Fruit fly (Drosophila melanogaster): Measurements from ENCODE around the gene RhoGEF64C.

The RhoGEF64C gene

DNA sequence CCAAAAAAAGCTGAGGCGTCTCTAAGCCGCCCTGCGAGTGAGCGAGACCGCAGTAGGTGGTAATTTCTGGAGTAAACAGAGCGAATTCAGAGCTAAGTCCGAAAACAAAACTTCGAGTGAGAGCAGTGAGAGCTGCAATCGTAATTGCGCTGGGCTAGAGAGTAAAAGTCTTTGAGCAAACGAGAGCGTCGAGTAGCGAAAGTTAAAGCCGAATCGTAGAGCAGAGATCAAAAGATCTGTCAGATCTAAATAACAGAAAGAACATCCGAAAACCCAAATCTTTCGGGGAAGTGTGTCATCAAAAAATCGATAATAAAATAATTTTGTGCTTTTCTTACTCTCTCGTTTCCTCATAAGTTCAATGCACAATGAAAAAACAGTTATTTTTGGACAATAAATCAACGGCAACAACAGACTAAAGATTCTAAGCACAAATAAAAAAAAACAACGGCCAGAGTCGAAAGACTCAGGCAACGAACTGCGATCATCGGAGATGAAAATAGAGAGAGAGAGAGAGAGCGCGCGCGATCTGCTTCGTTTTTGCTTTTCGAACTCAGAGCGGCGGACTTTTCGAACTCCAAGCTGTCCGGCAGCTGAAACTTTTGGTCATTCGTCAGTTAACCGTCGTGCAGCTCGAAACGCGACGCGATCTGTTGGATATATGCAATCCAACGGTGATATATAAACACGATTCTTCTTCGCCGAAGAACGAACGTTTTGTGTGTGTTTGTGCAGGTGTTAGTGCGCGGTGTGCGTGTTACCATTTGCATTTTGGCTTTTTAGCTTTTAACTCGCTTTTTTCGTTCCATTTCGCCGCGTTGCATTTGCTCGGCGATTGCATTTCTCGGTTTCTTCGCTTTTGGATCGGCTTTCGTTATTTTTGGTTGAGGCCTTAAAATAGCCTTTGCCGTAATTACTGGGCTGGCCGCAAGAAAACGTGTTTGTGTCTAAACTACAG lies at the start of gene RhoGEF64C:
RhoGEF64C (plus strand) TSS at position 607 of the 958 bp plus-strand sequence.
- TF ChIP-seq Dll (optimal IDR thresholded peaks at IDR 0.05) = no peak
- no peak for TF ChIP-seq pan (optimal IDR thresholded peaks at IDR 0.05)
- TF ChIP-seq EcR (GFP tag; optimal IDR thresholded peaks at IDR 0.05) = no peak
- TF ChIP-seq usp (GFP tag; optimal IDR thresholded peaks at IDR 0.05) = no peak
- TF ChIP-seq CG8478 (optimal IDR thresholded peaks at IDR 0.05) = no peak
- no peak for TF ChIP-seq psq (optimal IDR thresholded peaks at IDR 0.05)

DNA sequence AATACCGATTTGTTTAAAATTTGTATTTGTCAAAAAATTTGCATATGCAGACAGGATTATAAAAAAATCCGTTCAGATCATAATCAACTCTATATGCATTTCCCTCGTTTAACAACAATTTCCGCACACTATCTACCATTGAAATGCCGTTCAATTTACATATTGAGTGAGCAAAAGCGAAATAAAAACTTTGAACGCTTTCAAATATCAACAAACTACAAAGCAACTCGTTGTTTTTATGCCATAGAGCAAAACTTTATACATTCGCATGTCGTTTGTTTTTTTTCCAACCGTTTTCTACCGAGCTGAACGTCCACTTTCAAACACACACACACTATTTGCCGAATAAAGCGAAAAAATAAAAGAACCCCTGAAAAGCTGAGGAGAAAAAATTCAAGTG lies 44.6 kb upstream of the RhoGEF64C start, which contains the start of gene TTLL1B:
TTLL1B (plus strand) TSS at position 301 of the 400 bp plus-strand sequence.
- TF ChIP-seq psq (optimal IDR thresholded peaks at IDR 0.05) (no peak), EcR (GFP tag; optimal IDR thresholded peaks at IDR 0.05) (no peak), usp (GFP tag; optimal IDR thresholded peaks at IDR 0.05) (no peak), Dll (optimal IDR thresholded peaks at IDR 0.05) (no peak), pan (optimal IDR thresholded peaks at IDR 0.05) (no peak), CG8478 (optimal IDR thresholded peaks at IDR 0.05) (no peak)

DNA sequence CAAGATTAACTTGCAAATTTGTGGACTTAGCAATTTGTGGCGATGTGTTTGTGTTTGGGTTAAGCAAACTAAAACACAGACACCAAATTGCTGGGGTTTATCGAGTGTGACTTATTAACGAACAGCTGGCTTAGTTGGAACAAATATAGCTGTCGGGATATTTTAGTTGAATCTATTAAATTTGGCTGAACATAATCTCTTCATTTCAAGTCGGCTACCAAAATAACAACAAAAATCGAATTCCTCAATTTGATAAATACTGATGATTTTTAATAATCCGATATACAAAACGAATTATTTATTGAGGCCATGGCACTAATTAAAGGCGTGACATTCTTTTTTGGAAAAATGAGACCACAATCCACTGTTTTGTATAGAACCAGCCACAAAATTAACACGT lies 25.3 kb upstream of the RhoGEF64C start, which contains the start of gene CG32236:
CG32236 (minus strand) TSS at position 101 of the 400 bp plus-strand sequence.
- TF ChIP-seq pan (optimal IDR thresholded peaks at IDR 0.05) (no peak), psq (optimal IDR thresholded peaks at IDR 0.05) (no peak), Dll (optimal IDR thresholded peaks at IDR 0.05) (no peak), EcR (GFP tag; optimal IDR thresholded peaks at IDR 0.05) (no peak), usp (GFP tag; optimal IDR thresholded peaks at IDR 0.05) (no peak), CG8478 (optimal IDR thresholded peaks at IDR 0.05) (no peak)

DNA sequence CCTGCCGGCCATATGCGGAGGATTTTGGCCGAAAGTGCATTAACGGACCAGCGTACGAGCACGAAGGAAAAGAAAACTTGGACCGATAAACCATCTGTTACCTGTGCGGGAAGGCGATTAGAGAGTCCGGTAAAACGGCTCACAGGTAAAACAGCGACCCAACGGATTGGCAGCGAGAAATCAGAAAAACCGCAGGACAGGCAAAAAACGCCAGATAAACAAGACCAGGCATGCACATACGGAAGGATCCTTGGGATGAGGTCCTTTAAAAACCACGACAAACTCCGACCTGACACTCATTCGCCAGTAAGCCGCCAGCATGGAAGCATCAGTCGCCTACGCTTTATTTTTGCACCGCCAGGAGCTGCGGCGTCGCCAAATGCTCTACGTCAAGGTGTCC lies 15.1 kb upstream of the RhoGEF64C start, which contains the start of gene CG34266:
CG34266 (plus strand) TSS at position 301 of the 400 bp plus-strand sequence.
- no peak for TF ChIP-seq EcR (GFP tag; optimal IDR thresholded peaks at IDR 0.05)
- no peak for TF ChIP-seq psq (optimal IDR thresholded peaks at IDR 0.05)
- no peak for TF ChIP-seq pan (optimal IDR thresholded peaks at IDR 0.05)
- no peak for TF ChIP-seq CG8478 (optimal IDR thresholded peaks at IDR 0.05)
- no peak for TF ChIP-seq Dll (optimal IDR thresholded peaks at IDR 0.05)
- no peak for TF ChIP-seq usp (GFP tag; optimal IDR thresholded peaks at IDR 0.05)

DNA sequence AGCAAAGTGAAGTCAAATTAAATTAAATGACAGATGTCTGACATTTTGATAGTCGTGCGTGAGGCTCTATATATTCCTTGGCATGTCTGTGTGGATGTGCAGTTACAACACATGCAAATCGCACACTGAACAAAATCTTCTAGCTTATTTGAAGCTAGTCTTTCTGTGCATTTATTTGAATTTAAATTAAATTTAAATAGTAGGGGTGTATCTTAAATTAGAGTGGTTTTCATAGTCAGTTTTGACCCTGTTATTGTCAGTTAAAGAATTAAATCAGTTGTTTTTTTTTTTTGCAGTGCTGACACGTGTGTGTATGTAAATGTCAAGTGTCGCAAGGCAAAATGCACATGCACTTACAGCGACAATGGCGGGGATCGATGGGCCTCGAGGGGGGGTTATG lies 13.5 kb upstream of the RhoGEF64C start:
- no peak for TF ChIP-seq Dll (optimal IDR thresholded peaks at IDR 0.05)
- no peak for TF ChIP-seq EcR (GFP tag; optimal IDR thresholded peaks at IDR 0.05)
- TF ChIP-seq usp (GFP tag; optimal IDR thresholded peaks at IDR 0.05) = no peak
- TF ChIP-seq CG8478 (optimal IDR thresholded peaks at IDR 0.05) = no peak
- no peak for TF ChIP-seq pan (optimal IDR thresholded peaks at IDR 0.05)
- TF ChIP-seq psq (optimal IDR thresholded peaks at IDR 0.05) = no peak

DNA sequence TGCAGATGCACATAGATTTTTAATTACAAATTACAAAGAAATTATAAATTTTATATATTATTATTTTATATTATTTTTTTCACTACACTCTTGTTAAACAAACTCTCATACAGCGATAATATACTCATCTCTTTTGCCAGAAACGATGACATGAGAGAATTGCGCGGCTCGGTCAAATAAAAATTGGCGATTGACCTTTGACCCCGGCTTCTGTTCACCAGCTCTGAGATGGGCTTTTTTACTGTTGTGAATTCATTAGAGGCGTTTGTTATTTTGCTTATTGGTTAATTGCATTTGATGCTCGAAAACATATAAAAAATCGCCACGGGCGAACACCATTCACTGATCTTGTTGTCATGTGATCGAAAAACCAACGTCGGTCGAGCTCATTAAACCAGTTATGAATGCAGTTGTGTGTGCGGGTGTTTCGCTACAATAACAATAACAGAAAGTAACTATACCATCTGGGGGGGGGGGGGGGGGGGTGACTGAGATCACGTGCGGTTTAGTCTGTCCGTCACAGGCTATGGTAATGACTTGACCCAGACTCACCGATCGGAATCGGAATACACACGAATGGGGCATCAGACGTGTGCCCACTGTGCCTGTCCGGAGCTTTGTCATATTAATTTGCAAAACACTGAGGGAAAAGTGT lies 7.8 kb upstream of the RhoGEF64C start:
- TF ChIP-seq usp (GFP tag; optimal IDR thresholded peaks at IDR 0.05) (no peak), psq (optimal IDR thresholded peaks at IDR 0.05) (no peak)

DNA sequence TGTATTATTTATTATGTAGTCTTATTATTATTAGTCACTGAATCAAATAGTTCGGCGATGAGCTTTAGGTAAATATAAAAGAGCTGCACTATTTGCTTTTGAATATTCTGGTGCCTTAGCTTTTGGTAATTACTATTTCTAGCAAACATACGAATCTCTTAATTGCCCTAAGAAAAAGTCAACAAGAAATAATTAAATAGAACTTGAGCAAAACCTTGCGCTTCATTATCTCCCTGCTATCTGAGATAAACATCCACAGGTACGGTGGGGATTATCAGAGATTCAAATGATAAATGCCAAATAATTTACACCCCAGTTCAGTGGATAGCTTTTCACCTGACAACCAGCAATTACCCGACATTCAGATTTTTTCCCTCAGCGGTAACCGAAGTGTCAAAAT lies 6.5 kb upstream of the RhoGEF64C start:
- TF ChIP-seq CG8478 (optimal IDR thresholded peaks at IDR 0.05) (no peak), EcR (GFP tag; optimal IDR thresholded peaks at IDR 0.05) (no peak), Dll (optimal IDR thresholded peaks at IDR 0.05) (no peak), usp (GFP tag; optimal IDR thresholded peaks at IDR 0.05) (no peak), pan (optimal IDR thresholded peaks at IDR 0.05) (no peak), psq (optimal IDR thresholded peaks at IDR 0.05) (no peak)

DNA sequence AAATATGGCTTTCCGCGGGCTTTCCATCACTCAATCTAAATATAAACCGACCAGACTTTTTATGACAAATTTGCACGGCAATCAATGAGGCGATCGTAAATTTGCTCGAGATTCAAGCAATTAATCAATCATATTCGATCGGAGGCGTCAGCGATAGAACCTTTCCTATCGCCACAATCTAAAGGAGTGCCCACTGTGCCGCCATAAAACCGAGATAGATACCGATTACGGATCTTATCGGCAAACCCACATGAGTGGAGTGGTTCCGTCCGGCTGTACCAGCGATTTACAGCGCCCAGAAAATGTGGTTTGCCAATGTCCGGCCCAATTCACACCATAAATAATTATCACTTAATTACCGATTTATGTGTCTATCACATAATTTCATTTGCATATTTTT lies 6.0 kb upstream of the RhoGEF64C start:
- TF ChIP-seq CG8478 (optimal IDR thresholded peaks at IDR 0.05) = no peak
- no peak for TF ChIP-seq pan (optimal IDR thresholded peaks at IDR 0.05)
- TF ChIP-seq EcR (GFP tag; optimal IDR thresholded peaks at IDR 0.05) = no peak
- TF ChIP-seq psq (optimal IDR thresholded peaks at IDR 0.05) = no peak
- no peak for TF ChIP-seq usp (GFP tag; optimal IDR thresholded peaks at IDR 0.05)
- TF ChIP-seq Dll (optimal IDR thresholded peaks at IDR 0.05) = no peak

DNA sequence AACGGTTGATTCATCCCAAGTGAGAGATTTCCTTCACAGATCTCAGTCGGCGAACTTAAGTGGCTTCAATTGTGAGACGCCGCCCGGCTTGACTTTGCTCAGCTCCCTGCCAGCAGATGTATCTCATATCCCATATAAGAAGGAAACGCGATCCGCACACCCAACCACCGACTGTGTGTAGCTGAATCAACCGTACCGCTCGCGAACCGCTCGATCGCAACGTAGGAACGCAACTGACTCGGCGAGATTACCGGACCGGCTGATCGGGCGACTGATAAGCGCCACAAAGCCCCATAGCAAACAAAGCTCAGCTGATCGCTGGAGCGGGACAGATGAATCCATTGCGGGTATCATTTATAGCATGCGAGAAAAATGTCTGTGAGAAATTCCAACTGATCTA lies 5.5 kb upstream of the RhoGEF64C start, which contains the start of gene axo:
axo (minus strand) TSS at position 185 of the 400 bp plus-strand sequence.
- TF ChIP-seq psq (optimal IDR thresholded peaks at IDR 0.05) = no peak
- TF ChIP-seq pan (optimal IDR thresholded peaks at IDR 0.05) = no peak
- TF ChIP-seq Dll (optimal IDR thresholded peaks at IDR 0.05) = no peak
- TF ChIP-seq EcR (GFP tag; optimal IDR thresholded peaks at IDR 0.05) = no peak
- TF ChIP-seq CG8478 (optimal IDR thresholded peaks at IDR 0.05) = no peak
- no peak for TF ChIP-seq usp (GFP tag; optimal IDR thresholded peaks at IDR 0.05)

DNA sequence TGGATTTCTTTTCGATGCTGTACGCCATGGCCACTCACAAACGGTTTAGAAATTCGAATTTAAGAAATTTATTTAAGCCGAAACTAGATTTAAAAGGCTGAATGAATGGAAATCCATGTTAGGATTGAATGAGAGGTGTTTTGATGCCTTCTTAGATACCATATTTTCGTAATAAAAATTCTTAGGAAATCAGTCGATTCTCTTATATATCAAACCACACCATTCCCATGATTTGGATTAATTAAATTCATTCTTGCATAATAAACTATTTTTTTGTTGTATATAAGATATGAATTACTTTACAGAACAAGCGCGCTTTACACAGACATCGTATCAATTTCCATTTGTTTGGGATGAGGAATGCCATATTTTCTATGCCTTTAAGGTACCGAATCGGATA lies 3.9 kb upstream of the RhoGEF64C start, which contains the start of gene CG7514:
CG7514 (minus strand) TSS at position 101 of the 400 bp plus-strand sequence.
- TF ChIP-seq usp (GFP tag; optimal IDR thresholded peaks at IDR 0.05) (no peak), EcR (GFP tag; optimal IDR thresholded peaks at IDR 0.05) (no peak), pan (optimal IDR thresholded peaks at IDR 0.05) (no peak), psq (optimal IDR thresholded peaks at IDR 0.05) (no peak), CG8478 (optimal IDR thresholded peaks at IDR 0.05) (no peak), Dll (optimal IDR thresholded peaks at IDR 0.05) (no peak)

DNA sequence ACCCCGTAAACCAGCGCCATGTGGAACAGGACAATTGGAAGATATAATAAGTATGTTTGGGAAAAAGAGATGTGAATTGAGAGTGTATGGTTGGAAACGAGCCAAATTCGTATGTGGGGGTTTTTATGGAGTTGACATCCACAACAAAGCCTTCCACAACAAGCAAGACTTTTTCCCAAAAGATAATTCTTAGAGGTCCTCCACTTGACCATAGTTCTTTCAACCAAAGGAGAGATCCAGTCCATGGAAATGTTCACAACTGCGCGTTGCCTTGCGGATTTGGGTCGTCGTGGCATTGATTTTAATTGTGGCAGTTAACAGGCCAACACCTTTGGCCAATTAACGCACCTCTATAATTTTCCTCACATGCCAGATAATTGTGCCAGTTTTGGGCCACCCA lies 2.6 kb upstream of the RhoGEF64C start, which contains the start of gene CG18418:
CG18418 (minus strand) TSS at position 101 of the 400 bp plus-strand sequence.
- TF ChIP-seq CG8478 (optimal IDR thresholded peaks at IDR 0.05) (no peak), pan (optimal IDR thresholded peaks at IDR 0.05) (no peak), usp (GFP tag; optimal IDR thresholded peaks at IDR 0.05) (no peak), EcR (GFP tag; optimal IDR thresholded peaks at IDR 0.05) (no peak), psq (optimal IDR thresholded peaks at IDR 0.05) (no peak), Dll (optimal IDR thresholded peaks at IDR 0.05) (no peak)
